Worm (Caenorhabditis elegans): ENCODE data around the gene H37A05.4.

ce11 chrV:13600882-13601281 lies 48.7 kb downstream of the H37A05.4 start, which contains the start of gene rdy-2:
- no peak for TF ChIP-seq T22C8.4 (GFP tag; IDR thresholded peaks at IDR 0.05)
- no peak for TF ChIP-seq tab-1 (GFP tag; IDR thresholded peaks at IDR 0.05)
- no peak for TF ChIP-seq flt-1 (GFP tag; IDR thresholded peaks at IDR 0.05)
- no peak for TF ChIP-seq med-1 (GFP tag; optimal IDR thresholded peaks at IDR 0.05; ENCODE audit: insufficient read depth)

All from whole organism, midembryonic.